Worm (Caenorhabditis elegans): ENCODE data around the gene C56C10.7.

DNA sequence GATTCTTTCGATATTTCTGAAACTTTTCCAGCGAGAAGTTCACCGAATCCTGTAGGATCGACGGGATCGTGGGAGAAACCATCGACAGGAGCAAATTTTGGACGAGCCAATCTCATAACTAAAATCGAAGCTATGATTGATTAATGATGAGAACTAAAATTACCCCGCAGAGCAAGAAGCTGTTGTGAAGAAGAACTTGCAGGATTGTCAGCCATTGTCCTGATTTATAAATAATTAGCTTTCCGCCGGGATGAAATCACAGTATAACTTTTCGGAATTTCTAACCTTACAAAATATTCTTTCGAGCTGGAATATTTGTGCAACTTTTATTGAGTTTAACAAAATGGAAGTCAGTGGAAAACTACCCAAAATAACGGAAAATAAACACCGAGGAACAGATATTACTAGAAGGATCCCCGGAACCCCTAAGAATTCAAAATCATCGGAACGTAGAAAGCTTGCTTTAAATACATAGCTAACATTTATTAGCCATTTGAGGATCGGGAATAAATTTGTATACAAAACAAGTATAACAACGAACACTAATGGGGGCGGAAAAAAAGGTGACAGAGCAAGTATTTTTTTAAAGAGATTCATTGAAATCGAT, at the start of gene C56C10.7:
- TF ChIP-seq dao-5 (tag; optimal IDR thresholded peaks at IDR 0.05) (no peak), him-1 (tag; optimal IDR thresholded peaks at IDR 0.05) (no peak), W03F9.2 (tag; optimal IDR thresholded peaks at IDR 0.05) (no peak)
